Fruit fly (Drosophila melanogaster) whole organism, prepupa: ENCODE measurements around the gene CG46463.

ENCODE experiments used
- Blimp-1 ChIP-seq: fragments of 200-800 bp; sonication (Bioruptor generic); optimal IDR thresholded peaks from 3 replicates; lab custom pipeline; 2017; ENCODE audit warnings: missing biosample characterization, missing genetic modification characterization, mild to moderate bottlenecking, moderate library complexity, missing genetic modification reagents
- CG10631 ChIP-seq: fragments of 200-800 bp; sonication (Bioruptor generic); optimal IDR thresholded peaks from 2 replicates; lab custom pipeline; 2016; ENCODE audit warnings: missing biosample characterization, missing genetic modification characterization
- CG34406 ChIP-seq: fragments of 200-800 bp; sonication (Bioruptor generic); optimal IDR thresholded peaks from 3 replicates; lab custom pipeline; 2016; ENCODE audit warnings: missing biosample characterization, missing genetic modification characterization
- CG6854 ChIP-seq: fragments of 200-800 bp; sonication (Bioruptor generic); optimal IDR thresholded peaks from 2 replicates; lab custom pipeline; 2017; ENCODE audit warnings: missing biosample characterization, mild to moderate bottlenecking, missing genetic modification characterization
- CG9139 ChIP-seq: fragments of 200-800 bp; sonication (Bioruptor generic); optimal IDR thresholded peaks from 3 replicates; lab custom pipeline; 2017; ENCODE audit warnings: missing biosample characterization, mild to moderate bottlenecking, missing genetic modification characterization
- Hr39 ChIP-seq: fragments of 200-800 bp; sonication (Bioruptor generic); optimal IDR thresholded peaks from 2 replicates; lab custom pipeline; 2016; ENCODE audit warnings: missing biosample characterization, missing genetic modification characterization
- Hr4 ChIP-seq: fragments of 200-800 bp; sonication (Bioruptor generic); optimal IDR thresholded peaks from 3 replicates; lab custom pipeline; 2016; ENCODE audit warnings: missing biosample characterization, missing genetic modification characterization
- Lpt ChIP-seq: fragments of 200-800 bp; sonication (Bioruptor generic); optimal IDR thresholded peaks from 3 replicates; lab custom pipeline; 2016; ENCODE audit warnings: missing biosample characterization, missing genetic modification characterization
- Sox102F ChIP-seq: fragments of 200-800 bp; sonication (Bioruptor generic); optimal IDR thresholded peaks from 2 replicates; lab custom pipeline; 2016; ENCODE audit warnings: missing biosample characterization, mild to moderate bottlenecking, missing genetic modification characterization
- cyc ChIP-seq: fragments of 200-800 bp; sonication (Bioruptor generic); optimal IDR thresholded peaks from 3 replicates; lab custom pipeline; 2016; ENCODE audit warnings: missing biosample characterization, missing genetic modification characterization
- esn ChIP-seq: fragments of 200-800 bp; sonication (Bioruptor generic); optimal IDR thresholded peaks from 2 replicates; lab custom pipeline; 2016; ENCODE audit warnings: missing biosample characterization, mild to moderate bottlenecking, missing genetic modification characterization, moderate library complexity
- net ChIP-seq: fragments of 200-800 bp; sonication (Bioruptor generic); optimal IDR thresholded peaks from 3 replicates; lab custom pipeline; 2016; ENCODE audit warnings: missing biosample characterization, missing genetic modification characterization
- spab ChIP-seq: fragments of 200-800 bp; sonication (Bioruptor generic); optimal IDR thresholded peaks from 2 replicates; lab custom pipeline; 2017; ENCODE audit warnings: missing biosample characterization, mild to moderate bottlenecking, missing genetic modification characterization, missing genetic modification reagents
- svp ChIP-seq: fragments of 200-800 bp; sonication (Bioruptor generic); peaks from one replicate; lab custom pipeline; 2016; ENCODE audit warnings: missing biosample characterization, missing genetic modification characterization

DNA sequence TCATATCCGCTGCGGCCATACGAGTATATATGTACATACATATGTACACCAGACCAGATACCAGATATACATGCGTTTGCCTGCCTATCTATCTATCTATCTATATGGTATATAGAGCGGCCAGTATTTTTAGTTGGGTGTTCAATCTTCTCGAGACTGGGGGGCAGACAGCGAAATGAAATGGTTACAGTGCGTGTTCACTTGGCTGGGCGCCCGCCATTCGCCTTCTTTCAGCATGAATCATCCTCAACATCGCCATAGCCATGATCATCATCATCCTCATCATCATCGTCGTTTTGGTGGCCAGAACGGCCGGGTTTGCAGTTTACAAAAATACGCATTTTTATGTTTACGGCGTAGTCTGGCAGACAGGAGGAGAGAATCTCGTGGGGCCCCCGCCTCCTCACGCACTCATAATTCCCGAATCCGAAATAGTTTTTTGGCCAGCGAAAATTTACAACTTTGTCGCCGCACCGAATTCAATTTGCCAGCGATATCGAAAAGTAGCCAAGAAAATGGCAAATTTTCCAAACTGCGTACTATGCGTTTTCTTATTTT, 5.0 kb upstream of the CG46463 start:
- TF ChIP-seq spab (GFP tag; lab: Kevin White, UChicago) (no peak), cyc (no peak), Hr4 (GFP tag; lab: Kevin White, UChicago) (no peak), Blimp-1 (no peak), net (no peak), svp (GFP tag; lab: Kevin White, UChicago) (no peak), CG10631 (GFP tag; lab: Kevin White, UChicago) (no peak), Lpt (no peak), Hr39 (GFP tag; lab: Kevin White, UChicago) (no peak), CG6854 (GFP tag; lab: Kevin White, UChicago) (no peak), CG34406 (no peak), Sox102F (GFP tag; lab: Kevin White, UChicago) (no peak), esn (no peak), CG9139 (no peak)
